Worm (Caenorhabditis elegans) whole organism, L2 larva: ENCODE data around the gene inx-18.
A peak's percentile ranks its signal among the peaks of the same experiment; 100 is the strongest.

Experiments used
- C34F6.9 ChIP-seq: fragments of 150-350 bp; optimal IDR thresholded peaks from 2 replicates; lab custom pipeline; 2014; ENCODE audit warnings: missing biosample characterization, missing genetic modification characterization
- F13H6.1 ChIP-seq: sonication (generic microtip); optimal IDR thresholded peaks from 2 replicates; lab custom pipeline; 2016; ENCODE audit warnings: missing genetic modification characterization, missing compliant biosample characterization
- R02D3.7 ChIP-seq: fragments of 150-350 bp; optimal IDR thresholded peaks from 2 replicates; lab custom pipeline; 2014; ENCODE audit warnings: missing biosample characterization, missing genetic modification characterization
- Y55F3AM.14 ChIP-seq: fragments of 200-800 bp; sonication (Bioruptor generic); optimal IDR thresholded peaks from 2 replicates; lab custom pipeline; 2018; ENCODE audit warnings: mild to moderate bottlenecking, missing genetic modification characterization, missing compliant biosample characterization
- ZK546.5 ChIP-seq: sonication (generic microtip); optimal IDR thresholded peaks from 2 replicates; lab custom pipeline; 2017; ENCODE audit warnings: missing biosample characterization, missing genetic modification characterization
- alr-1 ChIP-seq: fragments of 150-350 bp; optimal IDR thresholded peaks from 2 replicates; lab custom pipeline; 2014; ENCODE audit warnings: missing biosample characterization, missing genetic modification characterization
- ama-1 ChIP-seq: fragments of 150-350 bp; optimal IDR thresholded peaks from 2 replicates; lab custom pipeline; 2018; ENCODE audit warnings: inconsistent platforms
- blmp-1 ChIP-seq: sonication (generic microtip); optimal IDR thresholded peaks from 2 replicates; lab custom pipeline; 2017; ENCODE audit warnings: missing genetic modification characterization, mild to moderate bottlenecking, missing compliant biosample characterization, antibody characterized with exemption, moderate library complexity; ENCODE audit not compliant: insufficient read depth
- ceh-16 ChIP-seq: fragments of 150-350 bp; optimal IDR thresholded peaks from 2 replicates; lab custom pipeline; 2014; ENCODE audit warnings: missing biosample characterization, missing genetic modification characterization
- ceh-82 ChIP-seq: fragments of 150-350 bp; optimal IDR thresholded peaks from 2 replicates; lab custom pipeline; 2014; ENCODE audit warnings: missing biosample characterization, missing genetic modification characterization
- crh-2 ChIP-seq: sonication (generic microtip); optimal IDR thresholded peaks from 2 replicates; lab custom pipeline; 2017; ENCODE audit warnings: missing biosample characterization, missing genetic modification characterization
- dmd-4 ChIP-seq: sonication (generic microtip); optimal IDR thresholded peaks from 2 replicates; lab custom pipeline; 2017; ENCODE audit warnings: missing biosample characterization, missing genetic modification characterization
- egl-27 ChIP-seq: sonication (generic microtip); optimal IDR thresholded peaks from 3 replicates; lab custom pipeline; 2017; ENCODE audit warnings: missing biosample characterization, missing genetic modification reagents, missing genetic modification characterization
- elt-3 ChIP-seq: sonication (generic microtip); optimal IDR thresholded peaks from 2 replicates; lab custom pipeline; 2017; ENCODE audit warnings: missing biosample characterization, missing genetic modification characterization
- fos-1 ChIP-seq: fragments of 150-350 bp; optimal IDR thresholded peaks from 2 replicates; lab custom pipeline; 2014; ENCODE audit warnings: missing biosample characterization, missing genetic modification characterization
- gmeb-1 ChIP-seq: fragments of 150-350 bp; optimal IDR thresholded peaks from 2 replicates; lab custom pipeline; 2014; ENCODE audit warnings: missing biosample characterization, missing genetic modification characterization
- lin-11 ChIP-seq: fragments of 150-350 bp; sonication (generic microtip); optimal IDR thresholded peaks from 2 replicates; lab custom pipeline; 2014; ENCODE audit warnings: missing biosample characterization, missing genetic modification characterization, inconsistent platforms, mixed read lengths
- lin-13 ChIP-seq: fragments of 150-350 bp; optimal IDR thresholded peaks from 2 replicates; lab custom pipeline; 2014; ENCODE audit warnings: missing biosample characterization, missing genetic modification reagents, missing genetic modification characterization
- lin-39 ChIP-seq: fragments of 150-350 bp; optimal IDR thresholded peaks from 2 replicates; lab custom pipeline; 2014; ENCODE audit warnings: missing biosample characterization, missing genetic modification reagents, missing genetic modification characterization
- lsy-2 ChIP-seq, 2 experiments: fragments of 150-350 bp in 1 of 2; sonication (generic microtip) in 1 of 2; optimal IDR thresholded peaks; 2 replicates each; lab custom pipeline; 2014 to 2017; ENCODE audit warnings: missing biosample characterization in 2 of 2, missing genetic modification characterization in 2 of 2
- mab-5 ChIP-seq: fragments of 150-350 bp; optimal IDR thresholded peaks from 2 replicates; lab custom pipeline; 2014; ENCODE audit warnings: missing biosample characterization, missing genetic modification characterization
- mbf-1 ChIP-seq: sonication (generic microtip); optimal IDR thresholded peaks from 2 replicates; lab custom pipeline; 2017; ENCODE audit warnings: missing biosample characterization, missing genetic modification characterization
- mdl-1 ChIP-seq, 2 experiments: fragments of 150-350 bp in 1 of 2; sonication (generic microtip) in 1 of 2; optimal IDR thresholded peaks; 2 replicates each; lab custom pipeline; 2017; ENCODE audit warnings: missing biosample characterization in 2 of 2, missing genetic modification characterization in 2 of 2
- nhr-12 ChIP-seq: fragments of 150-350 bp; optimal IDR thresholded peaks from 2 replicates; lab custom pipeline; 2014; ENCODE audit warnings: missing biosample characterization, missing genetic modification characterization
- nhr-129 ChIP-seq: fragments of 150-350 bp; optimal IDR thresholded peaks from 2 replicates; lab custom pipeline; 2014; ENCODE audit warnings: missing biosample characterization, missing genetic modification characterization
- nhr-21 ChIP-seq: fragments of 150-350 bp; optimal IDR thresholded peaks from 2 replicates; lab custom pipeline; 2014; ENCODE audit warnings: missing biosample characterization, missing genetic modification characterization
- nhr-23 ChIP-seq: fragments of 150-350 bp; optimal IDR thresholded peaks from 2 replicates; lab custom pipeline; 2014; ENCODE audit warnings: missing biosample characterization, missing genetic modification reagents, missing genetic modification characterization
- nhr-237 ChIP-seq: fragments of 150-350 bp; optimal IDR thresholded peaks from 2 replicates; lab custom pipeline; 2014; ENCODE audit warnings: missing biosample characterization, missing genetic modification characterization
- nhr-6 ChIP-seq: fragments of 150-350 bp; optimal IDR thresholded peaks from 2 replicates; lab custom pipeline; 2014; ENCODE audit warnings: missing biosample characterization, missing genetic modification characterization
- nhr-77 ChIP-seq: fragments of 150-350 bp; optimal IDR thresholded peaks from 2 replicates; lab custom pipeline; 2014; ENCODE audit warnings: missing biosample characterization, missing genetic modification characterization
- sem-4 ChIP-seq: fragments of 150-350 bp; optimal IDR thresholded peaks from 2 replicates; lab custom pipeline; 2014; ENCODE audit warnings: missing biosample characterization, missing genetic modification reagents, missing genetic modification characterization
- skn-1 ChIP-seq: sonication (generic microtip); optimal IDR thresholded peaks from 2 replicates; lab custom pipeline; 2017; ENCODE audit warnings: missing biosample characterization, missing genetic modification characterization
- sma-3 ChIP-seq: sonication (generic microtip); optimal IDR thresholded peaks from 2 replicates; lab custom pipeline; 2016; ENCODE audit warnings: missing genetic modification reagents, missing genetic modification characterization, missing compliant biosample characterization
- sma-9 ChIP-seq, 2 experiments: fragments of 150-350 bp in 1 of 2; sonication (generic microtip) in 1 of 2; optimal IDR thresholded peaks; 2 replicates each; lab custom pipeline; 2014 to 2016; ENCODE audit warnings: missing genetic modification characterization in 2 of 2, mild to moderate bottlenecking in 1 of 2, missing biosample characterization in 1 of 2, missing compliant biosample characterization in 1 of 2, missing genetic modification reagents in 1 of 2, moderate library complexity in 1 of 2
- snpc-4 ChIP-seq: fragments of 150-350 bp; optimal IDR thresholded peaks from 2 replicates; lab custom pipeline; 2014; ENCODE audit warnings: missing biosample characterization, missing genetic modification characterization
- unc-39 ChIP-seq: fragments of 150-350 bp; optimal IDR thresholded peaks from 2 replicates; lab custom pipeline; 2014; ENCODE audit warnings: missing biosample characterization, missing genetic modification characterization
- unc-55 ChIP-seq: fragments of 150-350 bp; sonication (generic microtip); optimal IDR thresholded peaks from 3 replicates; lab custom pipeline; 2014; ENCODE audit warnings: missing biosample characterization, missing genetic modification reagents, missing genetic modification characterization
- unc-62 ChIP-seq: fragments of 150-350 bp; optimal IDR thresholded peaks from 2 replicates; lab custom pipeline; 2014; ENCODE audit warnings: missing biosample characterization, missing genetic modification reagents, missing genetic modification characterization
- zag-1 ChIP-seq: fragments of 150-350 bp; optimal IDR thresholded peaks from 2 replicates; lab custom pipeline; 2014; ENCODE audit warnings: missing biosample characterization, missing genetic modification characterization
- ztf-1 ChIP-seq: fragments of 200-800 bp; sonication (Bioruptor generic); conservative IDR thresholded peaks from 2 replicates; pipeline ENCODE4 v1.3.6; 2022; ENCODE audit warnings: missing genetic modification characterization, missing compliant biosample characterization
- ztf-11 ChIP-seq: sonication (generic microtip); optimal IDR thresholded peaks from 2 replicates; lab custom pipeline; 2017; ENCODE audit warnings: missing biosample characterization, missing genetic modification characterization
- ztf-4 ChIP-seq: fragments of 150-350 bp; optimal IDR thresholded peaks from 2 replicates; lab custom pipeline; 2014; ENCODE audit warnings: missing biosample characterization, missing genetic modification characterization

inx-18 gene

ce11 chrIV:620324-620723 lies 14.2 kb downstream of the inx-18 start:
- TF ChIP-seq nhr-6 (tag; lab: Kevin White, UChicago), result no peak
- no peak for TF ChIP-seq unc-39 (tag; lab: Kevin White, UChicago)
- TF ChIP-seq lin-13, result peak; percentile 55
- TF ChIP-seq nhr-77 (tag; lab: Kevin White, UChicago), result peak; percentile 25
- TF ChIP-seq nhr-237 (tag; lab: Kevin White, UChicago), result no peak
- no peak for TF ChIP-seq crh-2 (tag; lab: Kevin White, UChicago)
- no peak for TF ChIP-seq unc-62 (GFP tag; lab: Kevin White, UChicago)
- peak; percentile 37 for TF ChIP-seq sma-3
- peak; percentile 72 for TF ChIP-seq unc-55 (GFP tag; lab: Kevin White, UChicago)
- TF ChIP-seq nhr-129 (tag; lab: Kevin White, UChicago), result peak; percentile 68
- no peak for TF ChIP-seq skn-1 (tag; lab: Kevin White, UChicago)
- TF ChIP-seq elt-3 (tag; lab: Kevin White, UChicago), result no peak
- TF ChIP-seq snpc-4, result peak; percentile 3
- no peak for TF ChIP-seq mdl-1 (tag; optimal IDR thresholded peaks at IDR 0.05; lab: Kevin White, UChicago)
- peak; percentile 47 for TF ChIP-seq nhr-21
- no peak for TF ChIP-seq lin-39 (tag; lab: Kevin White, UChicago)
- no peak for TF ChIP-seq zag-1 (tag; lab: Kevin White, UChicago)
- peak; percentile 61 for TF ChIP-seq gmeb-1 (tag; lab: Kevin White, UChicago)
- no peak for TF ChIP-seq ZK546.5
- no peak for TF ChIP-seq ceh-16 (tag; lab: Kevin White, UChicago)
- no peak for TF ChIP-seq sem-4
- TF ChIP-seq R02D3.7, result no peak
- TF ChIP-seq mbf-1, result no peak
- TF ChIP-seq sma-9 (GFP tag; optimal IDR thresholded peaks at IDR 0.05; lab: Kevin White, UChicago), result no peak
- TF ChIP-seq sma-9 (tag; optimal IDR thresholded peaks at IDR 0.05; lab: Kevin White, UChicago), result no peak
- TF ChIP-seq blmp-1 (tag; lab: Kevin White, UChicago), result no peak
- TF ChIP-seq F13H6.1 (tag; lab: Kevin White, UChicago), result no peak
- TF ChIP-seq Y55F3AM.14, result no peak
- TF ChIP-seq ama-1 (lab: Kevin White, UChicago), result no peak
- TF ChIP-seq alr-1 (tag; lab: Kevin White, UChicago), result no peak
- TF ChIP-seq lsy-2 (tag; optimal IDR thresholded peaks at IDR 0.05; lab: Kevin White, UChicago), result peak in 1 of 2 experiments; percentile 62
- TF ChIP-seq ceh-82, result no peak
- peak; percentile 40 for TF ChIP-seq C34F6.9 (tag; lab: Kevin White, UChicago)
- TF ChIP-seq egl-27 (tag; lab: Kevin White, UChicago), result no peak
- peak; percentile 51 for TF ChIP-seq lin-11 (tag; lab: Kevin White, UChicago)
- TF ChIP-seq nhr-12 (tag; lab: Kevin White, UChicago), result no peak
- peak; percentile 49 for TF ChIP-seq fos-1 (tag; lab: Kevin White, UChicago)
- no peak for TF ChIP-seq ztf-4 (tag; lab: Kevin White, UChicago)
- TF ChIP-seq ztf-11 (tag; lab: Kevin White, UChicago), result no peak
- no peak for TF ChIP-seq dmd-4 (tag; lab: Kevin White, UChicago)

ce11 chrIV:622989-623388 lies 16.8 kb downstream of the inx-18 start:
- TF ChIP-seq lin-11 (tag; lab: Kevin White, UChicago) (no peak), mab-5 (no peak), skn-1 (tag; lab: Kevin White, UChicago) (no peak), nhr-12 (tag; lab: Kevin White, UChicago) (no peak), unc-39 (tag; lab: Kevin White, UChicago) (no peak), crh-2 (tag; lab: Kevin White, UChicago) (no peak), sem-4 (no peak), unc-62 (GFP tag; lab: Kevin White, UChicago) (no peak), R02D3.7 (no peak), blmp-1 (tag; lab: Kevin White, UChicago) (no peak), ztf-1 (GFP tag; lab: Robert Waterston, UW) (no peak), egl-27 (tag; lab: Kevin White, UChicago) (no peak), nhr-23 (tag; lab: Kevin White, UChicago) (no peak), ceh-16 (tag; lab: Kevin White, UChicago) (no peak), lin-13 (no peak)
